Worm (Caenorhabditis elegans): Measurements from ENCODE around the gene Y43F8C.7.
A peak's percentile ranks its signal among the peaks of the same experiment; 100 is the strongest.

Gene Y43F8C.7

ce11 chrV:19664574-19664973, 20.7 kb upstream of the Y43F8C.7 start:
- TF ChIP-seq cnd-1 (tag; optimal IDR thresholded peaks at IDR 0.05): no peak
- TF ChIP-seq tbx-8 (GFP tag; optimal IDR thresholded peaks at IDR 0.05): no peak
- no peak for TF ChIP-seq sptf-1 (tag; optimal IDR thresholded peaks at IDR 0.05)
- TF ChIP-seq ceh-43 (GFP tag; optimal IDR thresholded peaks at IDR 0.05): no peak

ce11 chrV:19655151-19655550, 11.3 kb upstream of the Y43F8C.7 start, which contains the start of gene dmd-3:
TSS of gene dmd-3 (minus strand) at chrV:19655251.
- TF ChIP-seq mls-2 (tag; optimal IDR thresholded peaks at IDR 0.05) (no peak), nhr-28 (tag; optimal IDR thresholded peaks at IDR 0.05) (no peak), unc-39 (tag; optimal IDR thresholded peaks at IDR 0.05) (no peak), nhr-12 (tag; optimal IDR thresholded peaks at IDR 0.05) (no peak), sem-2 (GFP tag; optimal IDR thresholded peaks at IDR 0.05) (no peak), M03D4.4 (tag; optimal IDR thresholded peaks at IDR 0.05) (no peak), lin-13 (tag; optimal IDR thresholded peaks at IDR 0.05) (no peak), ztf-11 (tag; optimal IDR thresholded peaks at IDR 0.05) (no peak), mep-1 (tag; optimal IDR thresholded peaks at IDR 0.05) (no peak), zip-8 (tag; optimal IDR thresholded peaks at IDR 0.05) (no peak), lin-32 (GFP tag; optimal IDR thresholded peaks at IDR 0.05) (no peak), lsy-2 (tag; optimal IDR thresholded peaks at IDR 0.05) (no peak), cnd-1 (tag; optimal IDR thresholded peaks at IDR 0.05) (no peak), blmp-1 (tag; optimal IDR thresholded peaks at IDR 0.05) (no peak), ceh-83 (GFP tag; optimal IDR thresholded peaks at IDR 0.05) (no peak), hlh-1 (tag; optimal IDR thresholded peaks at IDR 0.05) (no peak), elt-1 (tag; optimal IDR thresholded peaks at IDR 0.05; ENCODE audit: borderline replicate concordance, insufficient read depth) (no peak), ces-1 (GFP tag; optimal IDR thresholded peaks at IDR 0.05) (no peak), nhr-2 (tag; optimal IDR thresholded peaks at IDR 0.05) (no peak)

ce11 chrV:19645572-19646155, 1.8 kb upstream of the Y43F8C.7 start, which contains the start of gene Y43F8C.9:
TSS of gene Y43F8C.9 (plus strand) at chrV:19646105.
- TF ChIP-seq drap-1 (GFP tag; optimal IDR thresholded peaks at IDR 0.05) (no peak), unc-39 (tag; optimal IDR thresholded peaks at IDR 0.05) (no peak), cnd-1 (tag; optimal IDR thresholded peaks at IDR 0.05) (no peak), ztf-11 (tag; optimal IDR thresholded peaks at IDR 0.05) (no peak), ceh-83 (GFP tag; optimal IDR thresholded peaks at IDR 0.05) (no peak), mab-5 (tag; optimal IDR thresholded peaks at IDR 0.05) (no peak), sem-2 (GFP tag; optimal IDR thresholded peaks at IDR 0.05) (no peak), tbx-8 (GFP tag; optimal IDR thresholded peaks at IDR 0.05) (no peak), lsy-2 (tag; optimal IDR thresholded peaks at IDR 0.05) (no peak), ceh-39 (tag; optimal IDR thresholded peaks at IDR 0.05) (no peak), ceh-43 (GFP tag; optimal IDR thresholded peaks at IDR 0.05) (no peak), mep-1 (tag; optimal IDR thresholded peaks at IDR 0.05) (no peak)

- peak; percentile 44 for TF ChIP-seq elt-3 (tag; optimal IDR thresholded peaks at IDR 0.05)
- TF ChIP-seq mep-1 (tag; optimal IDR thresholded peaks at IDR 0.05): peak; percentile 90
- TF ChIP-seq mab-5 (tag; optimal IDR thresholded peaks at IDR 0.05): no peak
- peak; percentile 99 for TF ChIP-seq ham-2 (GFP tag; optimal IDR thresholded peaks at IDR 0.05)
- peak; percentile 98 for TF ChIP-seq M03D4.4 (tag; optimal IDR thresholded peaks at IDR 0.05)
- TF ChIP-seq mls-2 (tag; optimal IDR thresholded peaks at IDR 0.05): peak; percentile 99
- peak; percentile 82 for TF ChIP-seq lsy-2 (tag; optimal IDR thresholded peaks at IDR 0.05)
- TF ChIP-seq sptf-1 (tag; optimal IDR thresholded peaks at IDR 0.05): peak; percentile 99
- TF ChIP-seq flh-1 (GFP tag; optimal IDR thresholded peaks at IDR 0.05): peak; percentile 97
- peak; percentile 87 for TF ChIP-seq nhr-28 (tag; optimal IDR thresholded peaks at IDR 0.05)
- peak; percentile 49 for TF ChIP-seq nhr-12 (tag; optimal IDR thresholded peaks at IDR 0.05)
- no peak for TF ChIP-seq zip-8 (tag; optimal IDR thresholded peaks at IDR 0.05)
- TF ChIP-seq unc-120 (tag; optimal IDR thresholded peaks at IDR 0.05; ENCODE audit: poor library complexity, severe bottlenecking): peak; percentile 98
- TF ChIP-seq elt-1 (tag; optimal IDR thresholded peaks at IDR 0.05; ENCODE audit: borderline replicate concordance, insufficient read depth): peak; percentile 42
- peak; percentile 98 for TF ChIP-seq cnd-1 (tag; optimal IDR thresholded peaks at IDR 0.05)
- no peak for TF ChIP-seq blmp-1 (tag; optimal IDR thresholded peaks at IDR 0.05)
- peak; percentile 95 for TF ChIP-seq pha-4 (tag; optimal IDR thresholded peaks at IDR 0.05)
- peak; percentile 97 for TF ChIP-seq ceh-43 (GFP tag; optimal IDR thresholded peaks at IDR 0.05)
- no peak for TF ChIP-seq nhr-2 (tag; optimal IDR thresholded peaks at IDR 0.05)
- peak; percentile 95 for TF ChIP-seq bed-3 (GFP tag; optimal IDR thresholded peaks at IDR 0.05)
- TF ChIP-seq unc-62 (GFP tag; optimal IDR thresholded peaks at IDR 0.05): peak; percentile 72
- peak; percentile 56 for TF ChIP-seq unc-39 (tag; optimal IDR thresholded peaks at IDR 0.05)
- TF ChIP-seq snpc-4 (tag; optimal IDR thresholded peaks at IDR 0.05): no peak
- TF ChIP-seq nhr-237 (tag; optimal IDR thresholded peaks at IDR 0.05): peak; percentile 63
- peak; percentile 96 for TF ChIP-seq sem-2 (GFP tag; optimal IDR thresholded peaks at IDR 0.05)
- TF ChIP-seq lin-13 (tag; optimal IDR thresholded peaks at IDR 0.05): peak; percentile 96
- TF ChIP-seq lin-32 (GFP tag; optimal IDR thresholded peaks at IDR 0.05): peak; percentile 98
- TF ChIP-seq ztf-11 (tag; optimal IDR thresholded peaks at IDR 0.05): peak; percentile 93
- peak; percentile 64 for TF ChIP-seq ces-1 (GFP tag; optimal IDR thresholded peaks at IDR 0.05)
- TF ChIP-seq nhr-76 (tag; optimal IDR thresholded peaks at IDR 0.05): peak; percentile 9
- peak; percentile 97 for TF ChIP-seq tbx-8 (GFP tag; optimal IDR thresholded peaks at IDR 0.05)
- peak; percentile 19 for TF ChIP-seq ceh-39 (tag; optimal IDR thresholded peaks at IDR 0.05)
- peak; percentile 99 for TF ChIP-seq ceh-83 (GFP tag; optimal IDR thresholded peaks at IDR 0.05)
- peak; percentile 100 for TF ChIP-seq drap-1 (GFP tag; optimal IDR thresholded peaks at IDR 0.05)
- TF ChIP-seq hlh-1 (tag; optimal IDR thresholded peaks at IDR 0.05): peak; percentile 51
Observed at ce11 chrV:19643015-19643414, 815 bp downstream of the Y43F8C.7 start.

Measured in whole organism, mixed stage, embryonic.